Worm (Caenorhabditis elegans) whole organism, L3 larva: ENCODE measurements around the gene T25G12.6.
A peak's percentile ranks its signal among the peaks of the same experiment; 100 is the strongest.

Source experiments
- R02D3.7 ChIP-seq: fragments of 150-350 bp; optimal IDR thresholded peaks from 2 replicates; lab custom pipeline; 2014; ENCODE audit warnings: missing biosample characterization, missing genetic modification characterization
- ZK546.5 ChIP-seq: sonication (generic microtip); optimal IDR thresholded peaks from 2 replicates; lab custom pipeline; 2017; ENCODE audit warnings: missing biosample characterization, missing genetic modification characterization
- aly-2 ChIP-seq: fragments of 150-350 bp; optimal IDR thresholded peaks from 2 replicates; lab custom pipeline; 2014; ENCODE audit warnings: missing biosample characterization, missing genetic modification characterization
- ama-1 ChIP-seq: fragments of 150-350 bp; optimal IDR thresholded peaks from 2 replicates; lab custom pipeline; 2018
- ceh-16 ChIP-seq: sonication (generic microtip); optimal IDR thresholded peaks from 2 replicates; lab custom pipeline; 2017; ENCODE audit warnings: missing biosample characterization, missing genetic modification characterization
- ceh-28 ChIP-seq: fragments of 150-350 bp; optimal IDR thresholded peaks from 2 replicates; lab custom pipeline; 2014; ENCODE audit warnings: missing biosample characterization, missing genetic modification reagents, missing genetic modification characterization
- ceh-82 ChIP-seq: fragments of 150-350 bp; optimal IDR thresholded peaks from 2 replicates; lab custom pipeline; 2014; ENCODE audit warnings: missing biosample characterization, missing genetic modification characterization
- ceh-9 ChIP-seq: sonication (generic microtip); optimal IDR thresholded peaks from 2 replicates; lab custom pipeline; 2018; ENCODE audit warnings: missing biosample characterization, missing genetic modification characterization
- daf-12 ChIP-seq: fragments of 150-350 bp; optimal IDR thresholded peaks from 2 replicates; lab custom pipeline; 2014; ENCODE audit warnings: missing biosample characterization, missing genetic modification reagents, missing genetic modification characterization
- egl-27 ChIP-seq: sonication (generic microtip); optimal IDR thresholded peaks from 4 replicates; lab custom pipeline; 2017; ENCODE audit warnings: missing biosample characterization, missing genetic modification reagents, missing genetic modification characterization
- egl-5 ChIP-seq: fragments of 150-350 bp; optimal IDR thresholded peaks from 2 replicates; lab custom pipeline; 2017; ENCODE audit warnings: missing biosample characterization, missing genetic modification reagents, missing genetic modification characterization, inconsistent platforms
- elt-1 ChIP-seq: fragments of 150-350 bp; optimal IDR thresholded peaks from 2 replicates; lab custom pipeline; 2014; ENCODE audit warnings: missing biosample characterization, missing genetic modification characterization
- elt-2 ChIP-seq: sonication (generic microtip); optimal IDR thresholded peaks from 2 replicates; lab custom pipeline; 2016; ENCODE audit warnings: missing genetic modification reagents, mild to moderate bottlenecking, missing genetic modification characterization, missing compliant biosample characterization
- elt-3 ChIP-seq, 3 experiments: fragments of 150-350 bp in 1 of 3; sonication (generic microtip) in 2 of 3; optimal IDR thresholded peaks; 2 replicates in 2 of 3; 4 replicates in 1 of 3; lab custom pipeline; 2014 to 2017; ENCODE audit warnings: missing biosample characterization in 3 of 3, missing genetic modification characterization in 3 of 3
- eor-1 ChIP-seq, 2 experiments: fragments of 150-350 bp; optimal IDR thresholded peaks; 2 replicates each; lab custom pipeline; 2014 to 2018; ENCODE audit warnings: missing biosample characterization in 2 of 2, missing genetic modification characterization in 2 of 2
- fkh-10 ChIP-seq: sonication (generic microtip); optimal IDR thresholded peaks from 2 replicates; lab custom pipeline; 2017; ENCODE audit warnings: missing biosample characterization, missing genetic modification reagents, missing genetic modification characterization
- fos-1 ChIP-seq: fragments of 150-350 bp; optimal IDR thresholded peaks from 2 replicates; lab custom pipeline; 2014; ENCODE audit warnings: missing biosample characterization, missing genetic modification characterization
- hmg-11 ChIP-seq: sonication (generic microtip); optimal IDR thresholded peaks from 2 replicates; lab custom pipeline; 2016; ENCODE audit warnings: missing genetic modification characterization, missing compliant biosample characterization
- jun-1 ChIP-seq: fragments of 150-350 bp; optimal IDR thresholded peaks from 2 replicates; lab custom pipeline; 2014; ENCODE audit warnings: missing biosample characterization, missing genetic modification reagents, missing genetic modification characterization
- lin-15B ChIP-seq: fragments of 150-350 bp; optimal IDR thresholded peaks from 2 replicates; lab custom pipeline; 2014; ENCODE audit warnings: missing biosample characterization, missing genetic modification characterization
- lin-39 ChIP-seq: fragments of 150-350 bp; optimal IDR thresholded peaks from 2 replicates; lab custom pipeline; 2018; ENCODE audit warnings: missing biosample characterization, missing genetic modification reagents, missing genetic modification characterization
- lsy-12 ChIP-seq: sonication (generic microtip); optimal IDR thresholded peaks from 2 replicates; lab custom pipeline; 2016; ENCODE audit warnings: mild to moderate bottlenecking, missing genetic modification characterization, missing compliant biosample characterization
- mdl-1 ChIP-seq: fragments of 150-350 bp; optimal IDR thresholded peaks from 2 replicates; lab custom pipeline; 2014; ENCODE audit warnings: missing biosample characterization, missing genetic modification characterization
- mml-1 ChIP-seq: fragments of 150-350 bp; sonication (generic microtip); optimal IDR thresholded peaks from 3 replicates; lab custom pipeline; 2014; ENCODE audit warnings: missing biosample characterization, missing genetic modification characterization
- nfya-1 ChIP-seq: sonication (generic microtip); optimal IDR thresholded peaks from 2 replicates; lab custom pipeline; 2017; ENCODE audit warnings: missing genetic modification characterization, mild to moderate bottlenecking, missing compliant biosample characterization, antibody characterized with exemption, moderate library complexity; ENCODE audit not compliant: insufficient read depth
- nhr-12 ChIP-seq: fragments of 150-350 bp; optimal IDR thresholded peaks from 2 replicates; lab custom pipeline; 2014; ENCODE audit warnings: missing biosample characterization, missing genetic modification characterization
- nhr-23 ChIP-seq: fragments of 150-350 bp; optimal IDR thresholded peaks from 2 replicates; lab custom pipeline; 2014; ENCODE audit warnings: missing biosample characterization, missing genetic modification reagents, missing genetic modification characterization
- nhr-237 ChIP-seq: fragments of 150-350 bp; optimal IDR thresholded peaks from 2 replicates; lab custom pipeline; 2014; ENCODE audit warnings: missing biosample characterization, missing genetic modification characterization
- nhr-25 ChIP-seq: sonication (generic microtip); optimal IDR thresholded peaks from 2 replicates; lab custom pipeline; 2017; ENCODE audit warnings: missing biosample characterization, missing genetic modification characterization
- nhr-28 ChIP-seq: fragments of 150-350 bp; optimal IDR thresholded peaks from 2 replicates; lab custom pipeline; 2014; ENCODE audit warnings: missing biosample characterization, missing genetic modification characterization
- nhr-43 ChIP-seq: sonication (generic microtip); optimal IDR thresholded peaks from 2 replicates; lab custom pipeline; 2016; ENCODE audit warnings: mild to moderate bottlenecking, missing genetic modification characterization, missing compliant biosample characterization; ENCODE audit not compliant: poor library complexity, severe bottlenecking
- nhr-67 ChIP-seq: fragments of 150-350 bp; optimal IDR thresholded peaks from 2 replicates; lab custom pipeline; 2014; ENCODE audit warnings: missing biosample characterization, missing genetic modification characterization
- nhr-76 ChIP-seq: fragments of 150-350 bp; sonication (generic microtip); optimal IDR thresholded peaks from 5 replicates; lab custom pipeline; 2014; ENCODE audit warnings: missing biosample characterization, missing genetic modification characterization
- nhr-77 ChIP-seq: fragments of 150-350 bp; optimal IDR thresholded peaks from 2 replicates; lab custom pipeline; 2014; ENCODE audit warnings: missing biosample characterization, missing genetic modification characterization
- pha-4 ChIP-seq: fragments of 150-350 bp; optimal IDR thresholded peaks from 2 replicates; lab custom pipeline; 2014; ENCODE audit warnings: missing biosample characterization, missing genetic modification reagents, missing genetic modification characterization
- pqm-1 ChIP-seq: fragments of 150-350 bp; optimal IDR thresholded peaks from 2 replicates; lab custom pipeline; 2017; ENCODE audit warnings: missing biosample characterization, missing genetic modification characterization, inconsistent platforms
- sea-2 ChIP-seq: fragments of 150-350 bp; sonication (generic microtip); optimal IDR thresholded peaks from 4 replicates; lab custom pipeline; 2014; ENCODE audit warnings: missing biosample characterization, missing genetic modification reagents, missing genetic modification characterization
- skn-1 ChIP-seq: fragments of 150-350 bp; optimal IDR thresholded peaks from 2 replicates; lab custom pipeline; 2014; ENCODE audit warnings: missing biosample characterization, missing genetic modification characterization
- snpc-4 ChIP-seq: fragments of 150-350 bp; optimal IDR thresholded peaks from 2 replicates; lab custom pipeline; 2014; ENCODE audit warnings: missing biosample characterization, missing genetic modification characterization
- tbx-2 ChIP-seq: sonication (generic microtip); optimal IDR thresholded peaks from 2 replicates; lab custom pipeline; 2016; ENCODE audit warnings: mild to moderate bottlenecking, missing genetic modification characterization, missing compliant biosample characterization
- unc-39 ChIP-seq: sonication (generic microtip); optimal IDR thresholded peaks from 4 replicates; lab custom pipeline; 2017; ENCODE audit warnings: missing biosample characterization, missing genetic modification characterization
- unc-62 ChIP-seq: fragments of 150-350 bp; sonication (generic microtip); optimal IDR thresholded peaks from 4 replicates; lab custom pipeline; 2014; ENCODE audit warnings: missing biosample characterization, missing genetic modification reagents, missing genetic modification characterization
- zag-1 ChIP-seq: fragments of 150-350 bp; optimal IDR thresholded peaks from 2 replicates; lab custom pipeline; 2014; ENCODE audit warnings: missing biosample characterization, missing genetic modification characterization
- ztf-11 ChIP-seq: fragments of 150-350 bp; optimal IDR thresholded peaks from 2 replicates; lab custom pipeline; 2014; ENCODE audit warnings: missing biosample characterization, missing genetic modification characterization
- ztf-4 ChIP-seq: fragments of 150-350 bp; optimal IDR thresholded peaks from 2 replicates; lab custom pipeline; 2014; ENCODE audit warnings: missing biosample characterization, missing genetic modification characterization

The T25G12.6 gene

ce11 chrX:17195080-17195479 lies 34.9 kb downstream of the T25G12.6 start, which contains the start of gene B0302.5:
B0302.5 (minus strand) TSS chrX:17195137.
- TF ChIP-seq pqm-1 = peak; percentile 22
- no peak for TF ChIP-seq R02D3.7 (tag; lab: Kevin White, UChicago)
- TF ChIP-seq mml-1 (tag; lab: Kevin White, UChicago) = no peak
- TF ChIP-seq aly-2 (tag; lab: Kevin White, UChicago) = no peak
- no peak for TF ChIP-seq sea-2 (GFP tag; lab: Kevin White, UChicago)
- TF ChIP-seq ceh-16 (tag; lab: Kevin White, UChicago) = no peak
- no peak for TF ChIP-seq mdl-1 (tag; lab: Kevin White, UChicago)
- TF ChIP-seq elt-2 (tag; lab: Kevin White, UChicago) = peak; percentile 66
- TF ChIP-seq ceh-28 (tag; lab: Kevin White, UChicago) = no peak
- TF ChIP-seq lsy-12 (tag; lab: Kevin White, UChicago) = no peak
- peak; percentile 70 for TF ChIP-seq skn-1 (tag; lab: Kevin White, UChicago)
- TF ChIP-seq pha-4 (tag; lab: Kevin White, UChicago) = peak; percentile 32
- no peak for TF ChIP-seq daf-12 (tag; lab: Kevin White, UChicago)

- TF ChIP-seq mml-1 (tag; lab: Kevin White, UChicago) (no peak), unc-62 (GFP tag; lab: Kevin White, UChicago) (no peak), elt-1 (tag; lab: Kevin White, UChicago) (no peak), snpc-4 (tag; lab: Kevin White, UChicago) (no peak), tbx-2 (tag; lab: Kevin White, UChicago) (no peak), pqm-1 (no peak), elt-2 (tag; lab: Kevin White, UChicago) (peak; percentile 70), nhr-43 (tag; lab: Kevin White, UChicago) (no peak), nfya-1 (no peak)
- TF ChIP-seq, all 47 proteins: peak for 1
Measured at ce11 chrX:17185696-17186430, 44.1 kb downstream of the T25G12.6 start, which contains the start of gene sid-3. sid-3 (plus strand) TSS chrX:17186380.

ce11 chrX:17184363-17184762 lies 45.6 kb downstream of the T25G12.6 start:
- TF ChIP-seq lin-15B (tag; lab: Kevin White, UChicago) = peak; percentile 12
- peak; percentile 74 for TF ChIP-seq nfya-1
- no peak for TF ChIP-seq eor-1 (tag; optimal IDR thresholded peaks at IDR 0.05; lab: Kevin White, UChicago)
- peak; percentile 92 for TF ChIP-seq pha-4 (tag; lab: Kevin White, UChicago)
- TF ChIP-seq pqm-1 = peak; percentile 55
- TF ChIP-seq hmg-11 (tag; lab: Kevin White, UChicago) = peak; percentile 90
- TF ChIP-seq egl-27 (tag; lab: Kevin White, UChicago) = peak; percentile 28
- TF ChIP-seq elt-3 (tag; optimal IDR thresholded peaks at IDR 0.05; lab: Kevin White, UChicago) = no peak
- TF ChIP-seq ztf-11 (tag; lab: Kevin White, UChicago) = no peak
- no peak for TF ChIP-seq ZK546.5 (tag; lab: Kevin White, UChicago)
- no peak for TF ChIP-seq zag-1
- peak; percentile 54 for TF ChIP-seq ceh-28 (tag; lab: Kevin White, UChicago)
- no peak for TF ChIP-seq egl-5 (tag; lab: Kevin White, UChicago)
- TF ChIP-seq mdl-1 (tag; lab: Kevin White, UChicago) = peak; percentile 71
- no peak for TF ChIP-seq ama-1 (lab: Kevin White, UChicago)
- TF ChIP-seq elt-2 (tag; lab: Kevin White, UChicago) = peak; percentile 46
- no peak for TF ChIP-seq daf-12 (tag; lab: Kevin White, UChicago)
- no peak for TF ChIP-seq ceh-16 (tag; lab: Kevin White, UChicago)
- peak; percentile 6 for TF ChIP-seq R02D3.7 (tag; lab: Kevin White, UChicago)
- TF ChIP-seq unc-39 (tag; lab: Kevin White, UChicago) = no peak
- no peak for TF ChIP-seq elt-1 (tag; lab: Kevin White, UChicago)
- no peak for TF ChIP-seq nhr-12 (tag; lab: Kevin White, UChicago)
- TF ChIP-seq ceh-82 (tag; lab: Kevin White, UChicago) = no peak
- no peak for TF ChIP-seq aly-2 (tag; lab: Kevin White, UChicago)
- TF ChIP-seq nhr-237 = no peak
- TF ChIP-seq unc-62 (GFP tag; lab: Kevin White, UChicago) = no peak
- TF ChIP-seq lin-39 (tag; lab: Kevin White, UChicago) = peak; percentile 53
- no peak for TF ChIP-seq mml-1 (tag; lab: Kevin White, UChicago)
- TF ChIP-seq nhr-25 = peak; percentile 73
- no peak for TF ChIP-seq nhr-67
- TF ChIP-seq ztf-4 (tag; lab: Kevin White, UChicago) = no peak
- TF ChIP-seq jun-1 = peak; percentile 72
- TF ChIP-seq fos-1 (tag; lab: Kevin White, UChicago) = no peak
- no peak for TF ChIP-seq ceh-9 (tag; lab: Kevin White, UChicago)
- no peak for TF ChIP-seq nhr-43 (tag; lab: Kevin White, UChicago)
- TF ChIP-seq nhr-28 (tag; lab: Kevin White, UChicago) = no peak
- no peak for TF ChIP-seq fkh-10 (GFP tag; lab: Kevin White, UChicago)
- peak; percentile 58 for TF ChIP-seq nhr-23 (tag; lab: Kevin White, UChicago)
- no peak for TF ChIP-seq tbx-2 (tag; lab: Kevin White, UChicago)
- TF ChIP-seq skn-1 (tag; lab: Kevin White, UChicago) = peak; percentile 63
- no peak for TF ChIP-seq nhr-76 (tag; lab: Kevin White, UChicago)
- TF ChIP-seq sea-2 (GFP tag; lab: Kevin White, UChicago) = peak; percentile 1
- no peak for TF ChIP-seq lsy-12 (tag; lab: Kevin White, UChicago)
- no peak for TF ChIP-seq nhr-77
